Fruit fly (Drosophila melanogaster) whole organism, embryonic: ENCODE results near the gene CG9184.

Experiments used
- Bteb2 ChIP-seq: fragments of 200-800 bp; sonication (Bioruptor generic); optimal IDR thresholded peaks from 2 replicates; lab custom pipeline; 2016; ENCODE audit warnings: missing biosample characterization, missing genetic modification characterization
- CG10267 ChIP-seq: fragments of 200-800 bp; sonication (Bioruptor generic); optimal IDR thresholded peaks from 2 replicates; lab custom pipeline; 2018; ENCODE audit warnings: missing biosample characterization, mild to moderate bottlenecking, missing genetic modification characterization, moderate library complexity
- CG11093 ChIP-seq: fragments of 200-800 bp; sonication (Bioruptor generic); IDR thresholded peaks from 3 replicates; pipeline ENCODE4 v1.3.6; 2022; ENCODE audit warnings: missing biosample characterization, missing genetic modification characterization
- CG12104 ChIP-seq: fragments of 200-800 bp; sonication (Bioruptor generic); optimal IDR thresholded peaks from 3 replicates; lab custom pipeline; 2016; ENCODE audit warnings: missing biosample characterization, missing genetic modification characterization
- CG12236 ChIP-seq: fragments of 200-800 bp; sonication (Bioruptor generic); optimal IDR thresholded peaks from 2 replicates; lab custom pipeline; 2016; ENCODE audit warnings: missing biosample characterization, missing genetic modification characterization
- CG13775 ChIP-seq: fragments of 200-800 bp; sonication (Bioruptor generic); optimal IDR thresholded peaks from 3 replicates; lab custom pipeline; 2017; ENCODE audit warnings: missing biosample characterization, mild to moderate bottlenecking, missing genetic modification characterization
- CG14860 ChIP-seq: fragments of 200-800 bp; sonication (Bioruptor generic); IDR thresholded peaks from 3 replicates; pipeline ENCODE4 v1.3.6; 2022; ENCODE audit warnings: missing biosample characterization, missing genetic modification characterization; ENCODE audit not compliant: partially characterized antibody
- CG15696 ChIP-seq: fragments of 200-800 bp; sonication (Bioruptor generic); optimal IDR thresholded peaks from 2 replicates; lab custom pipeline; 2019; ENCODE audit warnings: missing biosample characterization, mild to moderate bottlenecking, missing genetic modification characterization, moderate library complexity
- CG17359 ChIP-seq: fragments of 200-800 bp; sonication (Bioruptor generic); optimal IDR thresholded peaks from 3 replicates; lab custom pipeline; 2018; ENCODE audit warnings: missing biosample characterization, mild to moderate bottlenecking, missing genetic modification characterization, moderate library complexity
- CG2202 ChIP-seq: fragments of 200-800 bp; sonication (Bioruptor generic); optimal IDR thresholded peaks from 2 replicates; lab custom pipeline; 2018; ENCODE audit warnings: missing biosample characterization, mild to moderate bottlenecking, missing genetic modification characterization
- CG30020 ChIP-seq: fragments of 200-800 bp; optimal IDR thresholded peaks from 2 replicates; lab custom pipeline; 2019; ENCODE audit warnings: missing biosample characterization, mild to moderate bottlenecking, missing genetic modification characterization, moderate library complexity
- CG30403 ChIP-seq: fragments of 200-800 bp; sonication (Bioruptor generic); optimal IDR thresholded peaks from 3 replicates; lab custom pipeline; 2016; ENCODE audit warnings: missing biosample characterization, missing genetic modification characterization
- CG4820 ChIP-seq: fragments of 200-800 bp; sonication (Bioruptor generic); optimal IDR thresholded peaks from 3 replicates; lab custom pipeline; 2016; ENCODE audit warnings: missing biosample characterization, missing genetic modification characterization
- CG6765 ChIP-seq: fragments of 200-800 bp; sonication (Bioruptor generic); optimal IDR thresholded peaks from 3 replicates; lab custom pipeline; 2017; ENCODE audit warnings: missing biosample characterization, mild to moderate bottlenecking, missing genetic modification characterization
- CG7745 ChIP-seq: fragments of 200-800 bp; sonication (Bioruptor generic); optimal IDR thresholded peaks from 2 replicates; lab custom pipeline; 2018; ENCODE audit warnings: missing biosample characterization, mild to moderate bottlenecking, missing genetic modification characterization, moderate library complexity
- CG8478 ChIP-seq: fragments of >200 bp; optimal IDR thresholded peaks from 2 replicates; lab custom pipeline; 2018
- CG8944 ChIP-seq: fragments of 200-800 bp; sonication (Bioruptor generic); optimal IDR thresholded peaks from 3 replicates; lab custom pipeline; 2016; ENCODE audit warnings: missing biosample characterization, missing genetic modification characterization
- CG9797 ChIP-seq: fragments of 200-800 bp; sonication (Bioruptor generic); optimal IDR thresholded peaks from 3 replicates; lab custom pipeline; 2018; ENCODE audit warnings: missing biosample characterization, mild to moderate bottlenecking, missing genetic modification characterization
- CG9876 ChIP-seq: fragments of 200-800 bp; sonication (Bioruptor generic); optimal IDR thresholded peaks from 2 replicates; lab custom pipeline; 2016; ENCODE audit warnings: missing biosample characterization, missing genetic modification characterization
- Doc2 ChIP-seq: fragments of 200-800 bp; sonication (Bioruptor generic); IDR thresholded peaks from 2 replicates; pipeline ENCODE4 v1.3.6; 2022; ENCODE audit warnings: missing biosample characterization, missing genetic modification characterization
- Elba2 ChIP-seq: fragments of 200-800 bp; sonication (Bioruptor generic); optimal IDR thresholded peaks from 3 replicates; lab custom pipeline; 2016; ENCODE audit warnings: missing biosample characterization, missing genetic modification characterization
- HLHmδ ChIP-seq: fragments of 200-800 bp; sonication (Bioruptor generic); optimal IDR thresholded peaks from 2 replicates; lab custom pipeline; 2018; ENCODE audit warnings: missing biosample characterization, mild to moderate bottlenecking, missing genetic modification characterization, moderate library complexity
- Hey ChIP-seq: fragments of 200-800 bp; sonication (Bioruptor generic); optimal IDR thresholded peaks from 3 replicates; lab custom pipeline; 2018; ENCODE audit warnings: missing biosample characterization, mild to moderate bottlenecking, missing genetic modification characterization
- Hmr ChIP-seq: fragments of 200-800 bp; sonication (Bioruptor generic); optimal IDR thresholded peaks from 3 replicates; lab custom pipeline; 2017; ENCODE audit warnings: mild to moderate bottlenecking, missing biosample characterization, missing genetic modification reagents, missing genetic modification characterization
- Lhr ChIP-seq: fragments of 200-800 bp; sonication (Bioruptor generic); optimal IDR thresholded peaks from 3 replicates; lab custom pipeline; 2017; ENCODE audit warnings: mild to moderate bottlenecking, missing biosample characterization, missing genetic modification reagents, missing genetic modification characterization
- Mad ChIP-seq: fragments of 200-800 bp; sonication (Bioruptor generic); optimal IDR thresholded peaks from 2 replicates; lab custom pipeline; 2016; ENCODE audit warnings: missing biosample characterization, missing genetic modification characterization
- NC2β ChIP-seq: fragments of 200-800 bp; sonication (Bioruptor generic); optimal IDR thresholded peaks from 2 replicates; lab custom pipeline; 2016; ENCODE audit warnings: missing biosample characterization, missing genetic modification characterization
- chinmo ChIP-seq: fragments of 200-800 bp; sonication (Bioruptor generic); IDR thresholded peaks from 4 replicates; pipeline ENCODE4 v1.3.6; 2022; ENCODE audit warnings: missing biosample characterization, missing genetic modification characterization; ENCODE audit not compliant: partially characterized antibody
- croc ChIP-seq: fragments of 200-800 bp; sonication (Bioruptor generic); conservative IDR thresholded peaks from 3 replicates; pipeline ENCODE4 v1.3.6; 2022; ENCODE audit warnings: missing biosample characterization, missing genetic modification characterization
- cwo ChIP-seq: fragments of 200-800 bp; sonication (Bioruptor generic); optimal IDR thresholded peaks from 3 replicates; lab custom pipeline; 2017; ENCODE audit warnings: missing biosample characterization, missing genetic modification characterization, mild to moderate bottlenecking, moderate library complexity, missing genetic modification reagents
- dmrt11E ChIP-seq: fragments of 200-800 bp; sonication (Bioruptor generic); optimal IDR thresholded peaks from 3 replicates; lab custom pipeline; 2018; ENCODE audit warnings: missing biosample characterization, mild to moderate bottlenecking, missing genetic modification characterization, moderate library complexity
- fd102C ChIP-seq: fragments of 200-800 bp; sonication (Bioruptor generic); optimal IDR thresholded peaks from 2 replicates; lab custom pipeline; 2018; ENCODE audit warnings: missing biosample characterization, mild to moderate bottlenecking, missing genetic modification characterization, moderate library complexity
- fd96Cb ChIP-seq: fragments of 200-800 bp; sonication (Bioruptor generic); optimal IDR thresholded peaks from 2 replicates; lab custom pipeline; 2018; ENCODE audit warnings: missing biosample characterization, mild to moderate bottlenecking, missing genetic modification characterization, moderate library complexity
- gfzf ChIP-seq: fragments of 200-800 bp; sonication (Bioruptor generic); optimal IDR thresholded peaks from 2 replicates; lab custom pipeline; 2016; ENCODE audit warnings: missing biosample characterization, mild to moderate bottlenecking, missing genetic modification characterization, moderate library complexity
- ham ChIP-seq: fragments of 200-800 bp; sonication (Bioruptor generic); IDR thresholded peaks from 2 replicates; pipeline ENCODE4 v1.3.6; 2022; ENCODE audit warnings: missing biosample characterization, missing genetic modification characterization
- hth ChIP-seq: fragments of >200 bp; optimal IDR thresholded peaks from 2 replicates; lab custom pipeline; 2017; ENCODE audit warnings: inconsistent platforms
- ind ChIP-seq: fragments of 200-800 bp; sonication (Bioruptor generic); optimal IDR thresholded peaks from 3 replicates; lab custom pipeline; 2016; ENCODE audit warnings: missing biosample characterization, missing genetic modification characterization
- klu ChIP-seq: fragments of 200-800 bp; sonication (Bioruptor generic); IDR thresholded peaks from 2 replicates; pipeline ENCODE4 v1.3.6; 2022; ENCODE audit warnings: missing biosample characterization, missing genetic modification characterization
- knrl ChIP-seq: fragments of 200-800 bp; sonication (Bioruptor generic); IDR thresholded peaks from 3 replicates; pipeline ENCODE4 v1.3.6; 2022; ENCODE audit warnings: missing biosample characterization, missing genetic modification characterization; ENCODE audit not compliant: partially characterized antibody
- nau ChIP-seq: fragments of 200-800 bp; sonication (Bioruptor generic); optimal IDR thresholded peaks from 3 replicates; lab custom pipeline; 2017; ENCODE audit warnings: missing biosample characterization, mild to moderate bottlenecking, missing genetic modification characterization, missing genetic modification reagents
- nmo ChIP-seq: fragments of 200-800 bp; sonication (Bioruptor generic); optimal IDR thresholded peaks from 2 replicates; lab custom pipeline; 2018; ENCODE audit warnings: missing biosample characterization, mild to moderate bottlenecking, missing genetic modification characterization, moderate library complexity
- nom ChIP-seq: fragments of 200-800 bp; sonication (Bioruptor generic); optimal IDR thresholded peaks from 2 replicates; lab custom pipeline; 2017; ENCODE audit warnings: missing biosample characterization, missing genetic modification characterization, mild to moderate bottlenecking, moderate library complexity, missing genetic modification reagents
- oc ChIP-seq: fragments of 200-800 bp; sonication (Bioruptor generic); optimal IDR thresholded peaks from 2 replicates; lab custom pipeline; 2018; ENCODE audit warnings: missing biosample characterization, mild to moderate bottlenecking, missing genetic modification characterization, moderate library complexity
- pb ChIP-seq: fragments of 200-800 bp; sonication (Bioruptor generic); optimal IDR thresholded peaks from 3 replicates; lab custom pipeline; 2016; ENCODE audit warnings: missing biosample characterization, missing genetic modification characterization
- psq ChIP-seq: fragments of 200-800 bp; sonication (Bioruptor generic); optimal IDR thresholded peaks from 2 replicates; lab custom pipeline; 2017; ENCODE audit warnings: missing biosample characterization, missing genetic modification characterization
- run ChIP-seq: fragments of 200-800 bp; sonication (Bioruptor generic); optimal IDR thresholded peaks from 3 replicates; lab custom pipeline; 2018; ENCODE audit warnings: missing biosample characterization, mild to moderate bottlenecking, missing genetic modification characterization
- stc ChIP-seq: fragments of 200-800 bp; sonication (Bioruptor generic); IDR thresholded peaks from 2 replicates; pipeline ENCODE4 v1.3.6; 2022; ENCODE audit warnings: missing biosample characterization, missing genetic modification characterization
- zen2 ChIP-seq: fragments of 200-800 bp; sonication (Bioruptor generic); IDR thresholded peaks from 3 replicates; pipeline ENCODE4 v1.3.6; 2022; ENCODE audit warnings: missing biosample characterization, missing genetic modification characterization; ENCODE audit not compliant: partially characterized antibody

Gene CG9184

DNA sequence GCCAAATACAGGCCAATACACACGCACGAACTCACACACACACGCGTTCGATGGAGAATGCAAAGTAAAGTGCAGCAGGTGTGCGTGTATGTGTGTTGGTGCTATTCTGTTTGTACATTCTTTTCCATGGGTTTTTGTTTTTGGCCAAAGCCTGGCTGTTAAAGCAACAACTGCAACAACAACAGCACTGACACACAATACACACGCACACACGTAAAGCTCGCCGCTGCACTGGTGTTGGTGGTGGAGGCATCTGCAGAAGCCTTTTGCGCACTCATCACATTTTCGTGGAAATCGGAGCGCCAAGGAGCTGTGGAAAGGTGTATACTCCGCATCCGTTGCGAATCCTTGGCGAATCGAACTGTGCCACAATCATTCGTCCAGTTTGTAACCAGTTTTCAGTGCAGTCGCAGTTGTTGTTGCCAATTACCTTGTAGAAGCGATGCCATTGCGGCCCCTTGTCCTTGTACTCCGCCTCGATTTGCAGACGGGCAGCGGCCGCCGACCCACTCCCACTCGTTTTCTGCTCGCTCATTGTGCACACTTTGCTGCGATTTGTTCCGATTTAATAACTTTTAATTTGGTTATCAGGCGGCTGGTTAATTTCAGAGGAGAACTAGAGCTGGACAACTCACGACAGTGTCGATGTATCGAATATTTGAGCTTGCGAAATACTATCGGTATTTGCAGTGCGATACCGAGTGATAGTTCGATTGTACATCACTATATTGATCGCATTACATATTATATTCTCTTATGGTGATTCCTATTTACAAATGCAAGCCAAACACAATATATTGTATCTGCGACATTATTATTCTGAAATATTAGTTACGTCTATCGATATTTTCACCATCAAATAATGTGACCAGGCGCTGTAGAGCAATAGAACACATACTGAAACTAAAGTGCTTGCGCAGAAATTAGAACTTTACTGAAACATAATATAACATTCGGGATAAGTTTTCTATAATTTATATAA is 27.6 kb upstream of the CG9184 start (continued):
- TF ChIP-seq pb (no peak), klu (GFP tag; lab: Robert Waterston, UW) (no peak), CG12236 (GFP tag; lab: Kevin White, UChicago) (no peak), CG7745 (no peak), NC2β (GFP tag; lab: Kevin White, UChicago) (peak; percentile 10), CG2202 (tag; lab: Kevin White, UChicago) (no peak), CG10267 (tag; lab: Kevin White, UChicago) (peak; percentile 55), CG8944 (peak; percentile 33), ind (GFP tag; lab: Kevin White, UChicago) (peak; percentile 26), knrl (GFP tag; lab: Robert Waterston, UW) (peak; percentile 98), nom (no peak), oc (tag; lab: Kevin White, UChicago) (no peak), Hmr (GFP tag; lab: Kevin White, UChicago) (peak; percentile 46), CG8478 (lab: Kevin White, UChicago) (peak; percentile 94), nau (GFP tag; lab: Kevin White, UChicago) (no peak), CG11093 (GFP tag; lab: Robert Waterston, UW) (no peak), cwo (GFP tag; lab: Kevin White, UChicago) (no peak), CG9797 (peak; percentile 49), CG30020 (tag; lab: Kevin White, UChicago) (peak; percentile 53), fd102C (GFP tag; lab: Kevin White, UChicago) (no peak), Bteb2 (peak; percentile 7), CG14860 (GFP tag; lab: Robert Waterston, UW) (peak; percentile 98), CG15696 (tag; lab: Kevin White, UChicago) (no peak), fd96Cb (peak; percentile 13), zen2 (GFP tag; lab: Robert Waterston, UW) (peak; percentile 98), run (no peak), gfzf (peak; percentile 59), psq (GFP tag; lab: Kevin White, UChicago) (no peak), dmrt11E (no peak), ham (GFP tag; lab: Robert Waterston, UW) (no peak), Lhr (peak; percentile 49), HLHmδ (GFP tag; lab: Kevin White, UChicago) (no peak), Mad (GFP tag; lab: Kevin White, UChicago) (no peak), croc (GFP tag; lab: Robert Waterston, UW) (no peak), CG6765 (GFP tag; lab: Kevin White, UChicago) (no peak), CG17359 (tag; lab: Kevin White, UChicago) (peak; percentile 19), CG9876 (GFP tag; lab: Kevin White, UChicago) (no peak), hth (no peak), CG13775 (GFP tag; lab: Kevin White, UChicago) (peak; percentile 19), Elba2 (GFP tag; lab: Kevin White, UChicago) (no peak), chinmo (GFP tag; lab: Robert Waterston, UW) (peak; percentile 96), Doc2 (no peak), CG12104 (GFP tag; lab: Kevin White, UChicago) (peak; percentile 23), Hey (tag; lab: Kevin White, UChicago) (no peak), CG30403 (GFP tag; lab: Kevin White, UChicago) (peak; percentile 52), stc (no peak), CG4820 (GFP tag; lab: Kevin White, UChicago) (peak; percentile 11), nmo (peak; percentile 61)
